Worm (Caenorhabditis elegans) whole organism, young adult: ENCODE measurements around the gene clc-9.
A peak's percentile ranks its signal among the peaks of the same experiment; 100 is the strongest.

ENCODE experiments used
- B0035.1 ChIP-seq: sonication (generic microtip); optimal IDR thresholded peaks from 2 replicates; lab custom pipeline; 2016; ENCODE audit warnings: missing genetic modification characterization, mild to moderate bottlenecking, missing compliant biosample characterization, missing genotype, missing genetic modification reagents
- B0336.3 ChIP-seq: fragments of 200-800 bp; sonication (Bioruptor generic); IDR thresholded peaks from 2 replicates; pipeline ENCODE4 v1.3.6; 2022; ENCODE audit warnings: missing genetic modification characterization, missing compliant biosample characterization
- C06A6.2 ChIP-seq: fragments of 200-800 bp; sonication (Bioruptor generic); conservative IDR thresholded peaks from 2 replicates; pipeline ENCODE4 v1.3.6; 2022; ENCODE audit warnings: missing genetic modification characterization, missing compliant biosample characterization
- C17E4.6 ChIP-seq: fragments of 200-800 bp; sonication (Bioruptor generic); IDR thresholded peaks from 2 replicates; pipeline ENCODE4 v1.3.6; 2022; ENCODE audit warnings: missing genetic modification reagents, missing genetic modification characterization, missing compliant biosample characterization
- D2030.7 ChIP-seq: fragments of 200-800 bp; sonication (Bioruptor generic); IDR thresholded peaks from 2 replicates; pipeline ENCODE4 v1.3.6; 2022; ENCODE audit warnings: missing genetic modification reagents, missing genetic modification characterization, missing compliant biosample characterization
- F22D6.2 ChIP-seq: sonication (generic microtip); optimal IDR thresholded peaks from 2 replicates; lab custom pipeline; 2016; ENCODE audit warnings: mild to moderate bottlenecking, missing genetic modification characterization, missing compliant biosample characterization
- F33H1.4 ChIP-seq: fragments of 200-800 bp; sonication (Bioruptor generic); IDR thresholded peaks from 2 replicates; pipeline ENCODE4 v1.3.6; 2022; ENCODE audit warnings: missing genetic modification reagents, missing genetic modification characterization, missing compliant biosample characterization
- F37B4.10 ChIP-seq: fragments of 200-800 bp; sonication (Bioruptor generic); IDR thresholded peaks from 2 replicates; pipeline ENCODE4 v1.3.6; 2022; ENCODE audit warnings: missing genetic modification characterization, missing compliant biosample characterization
- F49E8.2 ChIP-seq: sonication (generic microtip); optimal IDR thresholded peaks from 3 replicates; lab custom pipeline; 2017; ENCODE audit warnings: missing genetic modification characterization, mild to moderate bottlenecking, missing compliant biosample characterization, antibody characterized with exemption, moderate library complexity; ENCODE audit not compliant: insufficient read depth
- F52B5.7 ChIP-seq: sonication (generic microtip); optimal IDR thresholded peaks from 2 replicates; lab custom pipeline; 2016; ENCODE audit warnings: mild to moderate bottlenecking, missing genetic modification characterization, missing compliant biosample characterization
- K11D2.4 ChIP-seq: fragments of 200-800 bp; sonication (Bioruptor generic); IDR thresholded peaks from 2 replicates; pipeline ENCODE4 v1.3.6; 2022; ENCODE audit warnings: missing genetic modification reagents, missing genetic modification characterization, missing compliant biosample characterization
- T07F8.4 ChIP-seq: sonication (generic microtip); optimal IDR thresholded peaks from 2 replicates; lab custom pipeline; 2016; ENCODE audit warnings: mild to moderate bottlenecking, missing genetic modification characterization, moderate library complexity, missing compliant biosample characterization
- Y53F4B.3 ChIP-seq: fragments of 200-800 bp; sonication (Bioruptor generic); IDR thresholded peaks from 2 replicates; pipeline ENCODE4 v1.3.6; 2022; ENCODE audit warnings: missing genetic modification reagents, missing genetic modification characterization, missing compliant biosample characterization
- Y67H2A.10 ChIP-seq: fragments of 200-800 bp; sonication (Bioruptor generic); conservative IDR thresholded peaks from 2 replicates; pipeline ENCODE4 v1.3.6; 2022; ENCODE audit warnings: missing genetic modification reagents, missing genetic modification characterization, missing compliant biosample characterization
- Y95B8A.8 ChIP-seq: fragments of 200-800 bp; sonication (Bioruptor generic); IDR thresholded peaks from 2 replicates; pipeline ENCODE4 v1.3.6; 2022; ENCODE audit warnings: missing genetic modification reagents, missing genetic modification characterization, missing compliant biosample characterization
- ama-1 ChIP-seq, 3 experiments: fragments of 150-350 bp in 1 of 3; sonication (generic microtip) in 2 of 3; optimal IDR thresholded peaks; 2 replicates each; lab custom pipeline; 2014 to 2018; ENCODE audit warnings: missing biosample characterization in 2 of 3, missing genetic modification characterization in 2 of 3, missing genetic modification reagents in 2 of 3
- atf-7 ChIP-seq: sonication (generic microtip); optimal IDR thresholded peaks from 2 replicates; lab custom pipeline; 2017; ENCODE audit warnings: mild to moderate bottlenecking, missing genetic modification characterization, missing compliant biosample characterization
- ccch-3 ChIP-seq: fragments of 200-800 bp; sonication (Bioruptor generic); optimal IDR thresholded peaks from 2 replicates; lab custom pipeline; 2018; ENCODE audit warnings: mild to moderate bottlenecking, missing genetic modification characterization, missing compliant biosample characterization
- ceh-27 ChIP-seq: fragments of 200-800 bp; sonication (Bioruptor generic); optimal IDR thresholded peaks from 2 replicates; lab custom pipeline; 2018; ENCODE audit warnings: mild to moderate bottlenecking, missing genetic modification characterization, moderate library complexity, missing compliant biosample characterization
- ceh-79 ChIP-seq: sonication (generic microtip); optimal IDR thresholded peaks from 2 replicates; lab custom pipeline; 2017; ENCODE audit warnings: mild to moderate bottlenecking, missing genetic modification characterization, missing compliant biosample characterization
- ceh-91 ChIP-seq: fragments of 200-800 bp; sonication (Bioruptor generic); IDR thresholded peaks from 2 replicates; pipeline ENCODE4 v1.3.6; 2022; ENCODE audit warnings: missing genetic modification reagents, missing genetic modification characterization, missing compliant biosample characterization
- chd-7 ChIP-seq: sonication (generic microtip); optimal IDR thresholded peaks from 2 replicates; lab custom pipeline; 2016; ENCODE audit warnings: mild to moderate bottlenecking, missing genetic modification characterization, moderate library complexity, missing compliant biosample characterization
- dox-1 ChIP-seq: fragments of 200-800 bp; sonication (Bioruptor generic); IDR thresholded peaks from 2 replicates; pipeline ENCODE4 v1.3.6; 2022; ENCODE audit warnings: missing genetic modification reagents, missing genetic modification characterization, missing compliant biosample characterization
- egl-18 ChIP-seq: fragments of 200-800 bp; sonication (Bioruptor generic); IDR thresholded peaks from 2 replicates; pipeline ENCODE4 v1.3.6; 2022; ENCODE audit warnings: missing genetic modification reagents, missing genetic modification characterization, missing compliant biosample characterization
- ekl-4 ChIP-seq: fragments of 200-800 bp; sonication (Bioruptor generic); IDR thresholded peaks from 2 replicates; pipeline ENCODE4 v1.3.6; 2022; ENCODE audit warnings: missing genetic modification reagents, missing genetic modification characterization, missing compliant biosample characterization
- hlh-12 ChIP-seq: sonication (generic microtip); optimal IDR thresholded peaks from 2 replicates; lab custom pipeline; 2016; ENCODE audit warnings: missing genetic modification characterization, missing compliant biosample characterization
- hmg-1.2 ChIP-seq: fragments of 200-800 bp; sonication (Bioruptor generic); IDR thresholded peaks from 2 replicates; pipeline ENCODE4 v1.3.6; 2022; ENCODE audit warnings: missing genetic modification reagents, missing genetic modification characterization, missing compliant biosample characterization
- hmg-20 ChIP-seq: fragments of 200-800 bp; sonication (Bioruptor generic); IDR thresholded peaks from 2 replicates; pipeline ENCODE4 v1.3.6; 2022; ENCODE audit warnings: missing genetic modification reagents, missing genetic modification characterization, missing compliant biosample characterization
- hsf-1 ChIP-seq: fragments of 200-800 bp; sonication (Bioruptor generic); IDR thresholded peaks from 2 replicates; pipeline ENCODE4 v1.3.6; 2022; ENCODE audit warnings: missing genetic modification reagents, missing genetic modification characterization, missing compliant biosample characterization
- lir-1 ChIP-seq: fragments of 200-800 bp; sonication (Bioruptor generic); conservative IDR thresholded peaks from 2 replicates; pipeline ENCODE4 v1.3.6; 2022; ENCODE audit warnings: missing genetic modification reagents, missing genetic modification characterization, missing compliant biosample characterization
- madf-10 ChIP-seq: sonication (generic microtip); optimal IDR thresholded peaks from 2 replicates; lab custom pipeline; 2016; ENCODE audit warnings: mild to moderate bottlenecking, missing genetic modification characterization, missing compliant biosample characterization
- madf-3 ChIP-seq: fragments of 200-800 bp; sonication (Bioruptor generic); IDR thresholded peaks from 2 replicates; pipeline ENCODE4 v1.3.6; 2022; ENCODE audit warnings: missing genetic modification reagents, missing genetic modification characterization, missing compliant biosample characterization
- mcd-1 ChIP-seq: fragments of 200-800 bp; sonication (Bioruptor generic); IDR thresholded peaks from 2 replicates; pipeline ENCODE4 v1.3.6; 2022; ENCODE audit warnings: missing genetic modification reagents, missing genetic modification characterization, missing compliant biosample characterization
- mel-28 ChIP-seq: sonication (generic microtip); optimal IDR thresholded peaks from 2 replicates; lab custom pipeline; 2016; ENCODE audit warnings: borderline replicate concordance, mild to moderate bottlenecking, missing genetic modification characterization, missing compliant biosample characterization
- nfya-1 ChIP-seq: sonication (generic microtip); optimal IDR thresholded peaks from 2 replicates; lab custom pipeline; 2017; ENCODE audit warnings: antibody characterized with exemption, missing compliant biosample characterization, missing genetic modification characterization, borderline replicate concordance; ENCODE audit not compliant: insufficient read depth
- nfya-2 ChIP-seq: fragments of 200-800 bp; sonication (Bioruptor generic); IDR thresholded peaks from 2 replicates; pipeline ENCODE4 v1.3.6; 2022; ENCODE audit warnings: missing genetic modification reagents, missing genetic modification characterization, missing compliant biosample characterization
- nfyb-1 ChIP-seq: fragments of 200-800 bp; sonication (Bioruptor generic); IDR thresholded peaks from 2 replicates; pipeline ENCODE4 v1.3.6; 2022; ENCODE audit warnings: missing genetic modification reagents, missing genetic modification characterization, missing compliant biosample characterization
- nhr-90 ChIP-seq: sonication (generic microtip); optimal IDR thresholded peaks from 2 replicates; lab custom pipeline; 2016; ENCODE audit warnings: missing genotype, mild to moderate bottlenecking, missing genetic modification characterization, missing compliant biosample characterization
- pha-4 ChIP-seq: fragments of 150-350 bp; sonication (generic microtip); optimal IDR thresholded peaks from 2 replicates; lab custom pipeline; 2014; ENCODE audit warnings: missing biosample characterization, missing genetic modification reagents, missing genetic modification characterization
- repo-1 ChIP-seq: sonication (generic microtip); optimal IDR thresholded peaks from 2 replicates; lab custom pipeline; 2017; ENCODE audit warnings: mild to moderate bottlenecking, missing genetic modification characterization, missing compliant biosample characterization
- snpc-3.4 ChIP-seq: sonication (generic microtip); optimal IDR thresholded peaks from 2 replicates; lab custom pipeline; 2017; ENCODE audit warnings: missing genetic modification characterization, mild to moderate bottlenecking, missing compliant biosample characterization, antibody characterized with exemption, moderate library complexity, missing genotype, missing genetic modification reagents
- somi-1 ChIP-seq: fragments of 200-800 bp; sonication (Bioruptor generic); optimal IDR thresholded peaks from 2 replicates; lab custom pipeline; 2018; ENCODE audit warnings: mild to moderate bottlenecking, missing genetic modification characterization, missing compliant biosample characterization
- sptf-2 ChIP-seq: fragments of 200-800 bp; sonication (Bioruptor generic); optimal IDR thresholded peaks from 2 replicates; lab custom pipeline; 2018; ENCODE audit warnings: mild to moderate bottlenecking, missing genetic modification characterization, missing compliant biosample characterization
- tlf-1 ChIP-seq: fragments of 200-800 bp; sonication (Bioruptor generic); optimal IDR thresholded peaks from 2 replicates; lab custom pipeline; 2018; ENCODE audit warnings: mild to moderate bottlenecking, missing genetic modification characterization, missing compliant biosample characterization
- ztf-25 ChIP-seq: fragments of 200-800 bp; sonication (Bioruptor generic); IDR thresholded peaks from 2 replicates; pipeline ENCODE4 v1.3.6; 2022; ENCODE audit warnings: missing genetic modification reagents, missing genetic modification characterization, missing compliant biosample characterization
- ztf-26 ChIP-seq: sonication (generic microtip); optimal IDR thresholded peaks from 2 replicates; lab custom pipeline; 2017; ENCODE audit warnings: missing genetic modification characterization, missing compliant biosample characterization
- ztf-3 ChIP-seq: fragments of 200-800 bp; sonication (Bioruptor generic); optimal IDR thresholded peaks from 2 replicates; lab custom pipeline; 2018; ENCODE audit warnings: mild to moderate bottlenecking, missing genetic modification characterization, missing compliant biosample characterization
- ztf-6 ChIP-seq: fragments of 200-800 bp; sonication (Bioruptor generic); IDR thresholded peaks from 2 replicates; pipeline ENCODE4 v1.3.6; 2022; ENCODE audit warnings: missing genetic modification reagents, missing genetic modification characterization, missing compliant biosample characterization

clc-9 gene

DNA sequence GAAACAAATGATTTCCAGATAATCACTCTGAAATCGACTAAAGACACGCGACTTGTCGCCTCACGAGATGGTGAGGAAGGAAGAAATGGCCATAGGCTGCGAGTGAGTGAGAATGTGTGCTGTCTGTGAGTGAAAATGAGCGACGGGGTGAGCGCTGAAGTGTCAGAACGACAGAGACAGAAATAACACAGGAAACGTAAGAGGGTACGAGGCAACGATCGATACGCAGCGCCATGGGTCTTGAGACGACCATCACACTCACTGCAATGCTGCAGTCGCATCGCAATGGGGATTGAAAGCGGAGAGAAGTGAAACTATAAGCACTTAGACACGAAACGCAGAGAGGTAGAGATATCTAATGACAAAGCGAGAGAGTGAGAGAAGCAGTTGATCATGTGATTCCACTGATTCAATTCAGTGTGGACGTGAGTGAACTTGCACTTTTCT, 29.9 kb upstream of the clc-9 start (continued):
- TF ChIP-seq chd-7, result peak; percentile 90
- peak; percentile 46 for TF ChIP-seq B0035.1 (tag; lab: Kevin White, UChicago)
- TF ChIP-seq madf-3 (GFP tag; lab: Robert Waterston, UW), result 0 out of 2 replicates have a peak, but pooled peaks have one; percentile 69
- peak; percentile 90 for TF ChIP-seq ceh-27 (GFP tag; lab: Kevin White, UChicago)
- TF ChIP-seq hlh-12 (tag; lab: Kevin White, UChicago), result no peak
- 0 out of 2 replicates have a peak, but pooled peaks have one; percentile 41 for TF ChIP-seq C17E4.6 (GFP tag; lab: Robert Waterston, UW)
- TF ChIP-seq sptf-2 (GFP tag; lab: Kevin White, UChicago), result no peak
- TF ChIP-seq B0336.3 (GFP tag; lab: Robert Waterston, UW), result peak; percentile 89
- no peak for TF ChIP-seq F37B4.10
- peak; percentile 24 for TF ChIP-seq ama-1 (optimal IDR thresholded peaks at IDR 0.05; lab: Kevin White, UChicago)
- peak in 1 of 2 experiments; percentile 40 for TF ChIP-seq ama-1 (GFP tag; optimal IDR thresholded peaks at IDR 0.05; lab: Kevin White, UChicago)
- peak; percentile 78; the same call in 1 of the 2 replicates for TF ChIP-seq egl-18
- peak; percentile 79 for TF ChIP-seq repo-1
- TF ChIP-seq pha-4, result no peak
- 0 out of 2 replicates have a peak, but pooled peaks have one; percentile 16 for TF ChIP-seq hmg-20
- TF ChIP-seq ekl-4 (GFP tag; lab: Robert Waterston, UW), result peak; percentile 74
- peak; percentile 54; the same call in 1 of the 2 replicates for TF ChIP-seq Y67H2A.10 (GFP tag; lab: Robert Waterston, UW)
- TF ChIP-seq Y95B8A.8 (GFP tag; lab: Robert Waterston, UW), result peak; percentile 54; the same call in 1 of the 2 replicates
- no peak for TF ChIP-seq Y53F4B.3 (GFP tag; lab: Robert Waterston, UW)
- no peak for TF ChIP-seq nfya-2 (GFP tag; lab: Robert Waterston, UW)
- TF ChIP-seq F49E8.2, result no peak
- TF ChIP-seq nfya-1, result no peak
- TF ChIP-seq ceh-91 (GFP tag; lab: Robert Waterston, UW), result no peak
- TF ChIP-seq ztf-26 (tag; lab: Kevin White, UChicago), result peak; percentile 81
- peak; percentile 86; the same call in 1 of the 2 replicates for TF ChIP-seq K11D2.4 (GFP tag; lab: Robert Waterston, UW)
- 0 out of 2 replicates have a peak, but pooled peaks have one; percentile 26 for TF ChIP-seq ztf-25
- TF ChIP-seq mcd-1 (GFP tag; lab: Robert Waterston, UW), result peak; percentile 82
- TF ChIP-seq ceh-79 (tag; lab: Kevin White, UChicago), result peak; percentile 46
- no peak for TF ChIP-seq ccch-3
- peak; percentile 83 for TF ChIP-seq dox-1
- no peak; the same call in 1 of the 2 replicates for TF ChIP-seq ztf-6
- peak; percentile 65 for TF ChIP-seq mel-28
- TF ChIP-seq somi-1 (GFP tag; lab: Kevin White, UChicago), result peak; percentile 74
- TF ChIP-seq snpc-3.4 (tag; lab: Kevin White, UChicago), result no peak
- 0 out of 2 replicates have a peak, but pooled peaks have one; percentile 6 for TF ChIP-seq hsf-1
- TF ChIP-seq T07F8.4 (tag; lab: Kevin White, UChicago), result peak; percentile 59
- TF ChIP-seq lir-1 (GFP tag; lab: Robert Waterston, UW), result peak; percentile 97
- TF ChIP-seq atf-7 (tag; lab: Kevin White, UChicago), result peak; percentile 87
- peak; percentile 90 for TF ChIP-seq nfyb-1 (GFP tag; lab: Robert Waterston, UW)
- TF ChIP-seq F52B5.7 (tag; lab: Kevin White, UChicago), result peak; percentile 11
- TF ChIP-seq D2030.7 (GFP tag; lab: Robert Waterston, UW), result no peak
- peak; percentile 74 for TF ChIP-seq nhr-90 (tag; lab: Kevin White, UChicago)
- no peak for TF ChIP-seq ztf-3 (GFP tag; lab: Kevin White, UChicago)
- TF ChIP-seq F22D6.2 (tag; lab: Kevin White, UChicago), result peak; percentile 64
- TF ChIP-seq tlf-1 (GFP tag; lab: Kevin White, UChicago), result peak; percentile 81
- TF ChIP-seq F33H1.4 (GFP tag; lab: Robert Waterston, UW), result peak; percentile 62
- peak; percentile 94 for TF ChIP-seq hmg-1.2
- peak; percentile 84 for TF ChIP-seq madf-10 (tag; lab: Kevin White, UChicago)
- TF ChIP-seq C06A6.2 (GFP tag; lab: Robert Waterston, UW), result peak; percentile 89
